Fruit fly (Drosophila melanogaster) whole organism, larva: ENCODE results near the gene CG14668.

Source experiments
- noc ChIP-seq: fragments of 200-800 bp; sonication (Bioruptor generic); optimal IDR thresholded peaks from 3 replicates; lab custom pipeline; 2019; ENCODE audit warnings: missing biosample characterization, mild to moderate bottlenecking, missing genetic modification characterization, moderate library complexity

CG14668 gene

DNA sequence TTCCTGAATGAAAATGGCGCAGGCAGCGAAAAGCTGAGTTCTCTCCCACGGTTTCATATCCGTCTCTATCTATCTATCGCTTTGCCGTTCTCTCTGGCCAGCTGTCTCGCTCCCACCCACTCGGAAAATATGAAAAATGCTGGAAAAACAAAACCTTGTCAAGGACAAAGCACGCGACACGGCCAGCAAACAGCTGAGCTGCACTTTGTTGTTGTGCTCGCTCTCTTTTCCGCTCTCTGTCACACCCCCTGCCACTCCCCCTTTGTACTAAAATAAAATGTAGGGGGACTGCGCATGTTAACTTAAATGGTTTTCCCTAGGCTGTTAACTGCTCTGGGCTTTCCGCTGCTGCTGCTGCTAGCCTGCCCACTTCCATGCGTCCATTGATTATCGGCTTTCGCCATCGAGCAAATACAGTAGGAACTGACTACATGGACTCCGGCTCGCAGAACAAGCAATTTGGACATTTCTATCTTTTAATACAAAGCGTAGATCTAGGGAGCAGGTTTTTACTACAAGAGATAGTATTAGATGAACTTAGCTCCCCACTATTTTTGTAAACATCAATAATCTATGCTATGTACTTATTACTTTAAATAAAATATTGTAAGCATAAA, 40.6 kb downstream of the CG14668 start:
- TF ChIP-seq noc (tag; lab: Kevin White, UChicago), result no peak
